Worm (Caenorhabditis elegans): ENCODE data around the gene T16G12.7.

T16G12.7 gene

ce11 chrIII:10040013-10040412 lies at the start of gene T16G12.7:
T16G12.7 (minus strand) TSS chrIII:10040113.
- no peak for TF ChIP-seq fkh-10 (GFP tag; optimal IDR thresholded peaks at IDR 0.05)
- no peak for TF ChIP-seq egl-5 (tag; optimal IDR thresholded peaks at IDR 0.05)
- TF ChIP-seq elt-1 (tag; optimal IDR thresholded peaks at IDR 0.05) = no peak
- no peak for TF ChIP-seq eor-1 (tag; optimal IDR thresholded peaks at IDR 0.05)
- no peak for TF ChIP-seq elt-3 (tag; optimal IDR thresholded peaks at IDR 0.05)
- no peak for TF ChIP-seq ceh-82 (tag; optimal IDR thresholded peaks at IDR 0.05)
- no peak for TF ChIP-seq egl-27 (tag; optimal IDR thresholded peaks at IDR 0.05)
- TF ChIP-seq ama-1 (optimal IDR thresholded peaks at IDR 0.05) = no peak
- TF ChIP-seq pqm-1 (tag; optimal IDR thresholded peaks at IDR 0.05) = no peak
- no peak for TF ChIP-seq nhr-77 (tag; optimal IDR thresholded peaks at IDR 0.05)
- no peak for TF ChIP-seq ztf-11 (tag; optimal IDR thresholded peaks at IDR 0.05)

- TF ChIP-seq eor-1 (tag; optimal IDR thresholded peaks at IDR 0.05) (no peak), nfya-1 (tag; optimal IDR thresholded peaks at IDR 0.05; ENCODE audit: insufficient read depth) (no peak), daf-12 (tag; optimal IDR thresholded peaks at IDR 0.05) (no peak), nhr-76 (tag; optimal IDR thresholded peaks at IDR 0.05) (no peak), fos-1 (tag; optimal IDR thresholded peaks at IDR 0.05) (no peak), ceh-82 (tag; optimal IDR thresholded peaks at IDR 0.05) (no peak), pqm-1 (tag; optimal IDR thresholded peaks at IDR 0.05) (no peak), unc-39 (tag; optimal IDR thresholded peaks at IDR 0.05) (no peak), pha-4 (tag; optimal IDR thresholded peaks at IDR 0.05) (no peak), fkh-10 (GFP tag; optimal IDR thresholded peaks at IDR 0.05) (no peak), mml-1 (tag; optimal IDR thresholded peaks at IDR 0.05) (no peak)
These were observed 48.6 kb upstream of the T16G12.7 start, which contains the start of gene hal-2 for ce11 chrIII:10088508-10088981. hal-2 (minus strand) TSS chrIII:10088931.

- TF ChIP-seq mdl-1 (tag; optimal IDR thresholded peaks at IDR 0.05) (no peak), ZK546.5 (tag; optimal IDR thresholded peaks at IDR 0.05) (no peak), tbx-2 (tag; optimal IDR thresholded peaks at IDR 0.05) (no peak), R02D3.7 (tag; optimal IDR thresholded peaks at IDR 0.05) (no peak), nhr-25 (tag; optimal IDR thresholded peaks at IDR 0.05) (no peak), sea-2 (GFP tag; optimal IDR thresholded peaks at IDR 0.05) (no peak), nhr-237 (tag; optimal IDR thresholded peaks at IDR 0.05) (no peak), nhr-76 (tag; optimal IDR thresholded peaks at IDR 0.05) (no peak), hmg-11 (tag; optimal IDR thresholded peaks at IDR 0.05) (no peak), ceh-16 (tag; optimal IDR thresholded peaks at IDR 0.05) (no peak), nhr-23 (tag; optimal IDR thresholded peaks at IDR 0.05) (no peak), ceh-82 (tag; optimal IDR thresholded peaks at IDR 0.05) (no peak), unc-39 (tag; optimal IDR thresholded peaks at IDR 0.05) (no peak), pha-4 (tag; optimal IDR thresholded peaks at IDR 0.05) (no peak), egl-27 (tag; optimal IDR thresholded peaks at IDR 0.05) (no peak), ztf-4 (tag; optimal IDR thresholded peaks at IDR 0.05) (no peak), nhr-67 (tag; optimal IDR thresholded peaks at IDR 0.05) (no peak), nhr-43 (tag; optimal IDR thresholded peaks at IDR 0.05; ENCODE audit: poor library complexity, severe bottlenecking) (no peak), ama-1 (optimal IDR thresholded peaks at IDR 0.05) (no peak), fkh-2 (tag; optimal IDR thresholded peaks at IDR 0.05) (no peak)
These were observed 46.1 kb upstream of the T16G12.7 start, which contains the start of gene T16H12.2 for ce11 chrIII:10085983-10086382. T16H12.2 (plus strand) TSS chrIII:10086283.

- TF ChIP-seq elt-3 (tag; optimal IDR thresholded peaks at IDR 0.05) = no peak
- no peak for TF ChIP-seq egl-27 (tag; optimal IDR thresholded peaks at IDR 0.05)
These were observed 45.7 kb upstream of the T16G12.7 start for ce11 chrIII:10085574-10085973.

ce11 chrIII:10085103-10085502 lies 45.2 kb upstream of the T16G12.7 start, which contains the start of gene T16H12.13:
T16H12.13 (plus strand) TSS chrIII:10085403.
- no peak for TF ChIP-seq mml-1 (tag; optimal IDR thresholded peaks at IDR 0.05)
- TF ChIP-seq nhr-23 (tag; optimal IDR thresholded peaks at IDR 0.05) = no peak
- no peak for TF ChIP-seq nhr-12 (tag; optimal IDR thresholded peaks at IDR 0.05)
- no peak for TF ChIP-seq nhr-237 (tag; optimal IDR thresholded peaks at IDR 0.05)
- no peak for TF ChIP-seq ztf-11 (tag; optimal IDR thresholded peaks at IDR 0.05)
- TF ChIP-seq nhr-67 (tag; optimal IDR thresholded peaks at IDR 0.05) = no peak
- no peak for TF ChIP-seq lin-39 (tag; optimal IDR thresholded peaks at IDR 0.05)
- no peak for TF ChIP-seq elt-2 (tag; optimal IDR thresholded peaks at IDR 0.05)
- TF ChIP-seq R02D3.7 (tag; optimal IDR thresholded peaks at IDR 0.05) = no peak
- no peak for TF ChIP-seq hmg-11 (tag; optimal IDR thresholded peaks at IDR 0.05)
- TF ChIP-seq eor-1 (tag; optimal IDR thresholded peaks at IDR 0.05) = no peak
- no peak for TF ChIP-seq pha-4 (tag; optimal IDR thresholded peaks at IDR 0.05)
- TF ChIP-seq ZK546.5 (tag; optimal IDR thresholded peaks at IDR 0.05) = no peak
- no peak for TF ChIP-seq nhr-76 (tag; optimal IDR thresholded peaks at IDR 0.05)
- no peak for TF ChIP-seq ceh-9 (tag; optimal IDR thresholded peaks at IDR 0.05)
- TF ChIP-seq ceh-82 (tag; optimal IDR thresholded peaks at IDR 0.05) = no peak
- no peak for TF ChIP-seq mdl-1 (tag; optimal IDR thresholded peaks at IDR 0.05)
- TF ChIP-seq ceh-16 (tag; optimal IDR thresholded peaks at IDR 0.05) = no peak
- TF ChIP-seq nhr-77 (tag; optimal IDR thresholded peaks at IDR 0.05) = no peak
- TF ChIP-seq snpc-4 (tag; optimal IDR thresholded peaks at IDR 0.05) = no peak
